Fruit fly (Drosophila melanogaster) whole organism: ENCODE measurements around the gene CG43799.

Experiments
- CG8478 ChIP-seq: fragments of >200 bp; optimal IDR thresholded peaks from 2 replicates; lab custom pipeline; 2018; ENCODE audit warnings: inconsistent platforms
- pan ChIP-seq: fragments of >200 bp; optimal IDR thresholded peaks from 2 replicates; lab custom pipeline; 2017

DNA sequence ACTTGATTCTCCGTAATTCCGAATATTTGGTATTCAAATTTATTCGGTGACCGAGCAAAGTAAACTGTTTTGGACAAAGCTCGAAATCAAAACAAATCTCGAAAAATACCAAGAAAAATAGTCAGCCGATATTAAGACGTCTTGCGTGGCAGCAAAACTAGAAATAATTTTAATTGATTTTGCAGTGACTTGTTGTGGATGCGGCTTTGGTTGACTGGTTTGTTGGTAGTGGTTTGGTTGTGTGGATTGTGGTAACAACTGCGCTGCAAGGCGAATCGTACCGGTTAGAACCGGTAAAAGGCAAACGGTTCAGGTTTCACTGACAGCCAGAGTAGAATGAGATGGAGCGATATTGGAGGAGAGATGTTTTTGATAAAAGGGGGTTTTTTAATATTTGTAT lies 14.0 kb downstream of the CG43799 start:
- TF ChIP-seq pan (lab: Kevin White, UChicago) (no peak), CG8478 (lab: Kevin White, UChicago) (no peak)
